Worm (Caenorhabditis elegans): ENCODE measurements around the gene Y54F10AL.1.

- no peak for TF ChIP-seq nfya-1 (tag; optimal IDR thresholded peaks at IDR 0.05)
- TF ChIP-seq ama-1 (optimal IDR thresholded peaks at IDR 0.05): no peak
- TF ChIP-seq ceh-45 (GFP tag; IDR thresholded peaks at IDR 0.05): no peak
- TF ChIP-seq pros-1 (tag; optimal IDR thresholded peaks at IDR 0.05): no peak
- no peak for TF ChIP-seq lin-11 (tag; optimal IDR thresholded peaks at IDR 0.05)
Observed at ce11 chrIII:2478605-2479004, 8.9 kb upstream of the Y54F10AL.1 start.

All from whole organism, late embryonic.